Worm (Caenorhabditis elegans) whole organism, young adult: Measurements from ENCODE around the gene dot-1.3.

Experiments used
- B0035.1 ChIP-seq: sonication (generic microtip); optimal IDR thresholded peaks from 2 replicates; lab custom pipeline; 2016; ENCODE audit warnings: missing genetic modification characterization, mild to moderate bottlenecking, missing compliant biosample characterization, missing genotype, missing genetic modification reagents
- D2030.7 ChIP-seq: fragments of 200-800 bp; sonication (Bioruptor generic); IDR thresholded peaks from 2 replicates; pipeline ENCODE4 v1.3.6; 2022; ENCODE audit warnings: missing genetic modification reagents, missing genetic modification characterization, missing compliant biosample characterization
- F39B2.1 ChIP-seq: fragments of 200-800 bp; sonication (Bioruptor generic); IDR thresholded peaks from 2 replicates; pipeline ENCODE4 v1.3.6; 2022; ENCODE audit warnings: missing genetic modification reagents, missing genetic modification characterization, missing compliant biosample characterization
- F49E8.2 ChIP-seq: sonication (generic microtip); optimal IDR thresholded peaks from 3 replicates; lab custom pipeline; 2017; ENCODE audit warnings: missing genetic modification characterization, mild to moderate bottlenecking, missing compliant biosample characterization, antibody characterized with exemption, moderate library complexity; ENCODE audit not compliant: insufficient read depth
- F55B11.4 ChIP-seq: sonication (generic microtip); optimal IDR thresholded peaks from 2 replicates; lab custom pipeline; 2016; ENCODE audit warnings: missing compliant biosample characterization, missing genetic modification characterization, borderline replicate concordance; ENCODE audit not compliant: insufficient read depth
- K12H6.12 ChIP-seq: fragments of 200-800 bp; sonication (Bioruptor generic); optimal IDR thresholded peaks from 2 replicates; lab custom pipeline; 2018; ENCODE audit warnings: mild to moderate bottlenecking, missing genetic modification characterization, missing compliant biosample characterization
- Y56A3A.18 ChIP-seq: fragments of 200-800 bp; sonication (Bioruptor generic); IDR thresholded peaks from 2 replicates; pipeline ENCODE4 v1.3.6; 2022; ENCODE audit warnings: missing genetic modification reagents, missing genetic modification characterization, missing compliant biosample characterization
- Y67H2A.10 ChIP-seq: fragments of 200-800 bp; sonication (Bioruptor generic); conservative IDR thresholded peaks from 2 replicates; pipeline ENCODE4 v1.3.6; 2022; ENCODE audit warnings: missing genetic modification reagents, missing genetic modification characterization, missing compliant biosample characterization
- Y79H2A.3 ChIP-seq: fragments of 200-800 bp; sonication (Bioruptor generic); conservative IDR thresholded peaks from 2 replicates; pipeline ENCODE4 v1.3.6; 2022; ENCODE audit warnings: missing genetic modification reagents, missing genetic modification characterization, missing compliant biosample characterization
- akir-1 ChIP-seq: fragments of 200-800 bp; sonication (Bioruptor generic); optimal IDR thresholded peaks from 2 replicates; lab custom pipeline; 2018; ENCODE audit warnings: mild to moderate bottlenecking, missing genetic modification characterization, moderate library complexity, missing compliant biosample characterization
- aptf-2 ChIP-seq: fragments of 200-800 bp; sonication (Bioruptor generic); conservative IDR thresholded peaks from 2 replicates; pipeline ENCODE4 v1.3.6; 2022; ENCODE audit warnings: missing genetic modification reagents, missing genetic modification characterization, missing compliant biosample characterization
- atf-7 ChIP-seq: sonication (generic microtip); optimal IDR thresholded peaks from 2 replicates; lab custom pipeline; 2017; ENCODE audit warnings: mild to moderate bottlenecking, missing genetic modification characterization, missing compliant biosample characterization
- attf-3 ChIP-seq: fragments of 200-800 bp; sonication (Bioruptor generic); conservative IDR thresholded peaks from 2 replicates; pipeline ENCODE4 v1.3.6; 2022; ENCODE audit warnings: missing genetic modification reagents, missing genetic modification characterization, missing compliant biosample characterization
- attf-5 ChIP-seq: fragments of 200-800 bp; sonication (Bioruptor generic); optimal IDR thresholded peaks from 2 replicates; lab custom pipeline; 2018; ENCODE audit warnings: mild to moderate bottlenecking, missing genetic modification characterization, missing compliant biosample characterization
- ceh-79 ChIP-seq: sonication (generic microtip); optimal IDR thresholded peaks from 2 replicates; lab custom pipeline; 2017; ENCODE audit warnings: mild to moderate bottlenecking, missing genetic modification characterization, missing compliant biosample characterization
- ceh-91 ChIP-seq: fragments of 200-800 bp; sonication (Bioruptor generic); IDR thresholded peaks from 2 replicates; pipeline ENCODE4 v1.3.6; 2022; ENCODE audit warnings: missing genetic modification reagents, missing genetic modification characterization, missing compliant biosample characterization
- dox-1 ChIP-seq: fragments of 200-800 bp; sonication (Bioruptor generic); IDR thresholded peaks from 2 replicates; pipeline ENCODE4 v1.3.6; 2022; ENCODE audit warnings: missing genetic modification reagents, missing genetic modification characterization, missing compliant biosample characterization
- dpff-1 ChIP-seq: sonication (generic microtip); optimal IDR thresholded peaks from 2 replicates; lab custom pipeline; 2017; ENCODE audit warnings: mild to moderate bottlenecking, missing genetic modification characterization, missing compliant biosample characterization
- dpl-1 ChIP-seq: fragments of 150-350 bp; optimal IDR thresholded peaks from 2 replicates; lab custom pipeline; 2014; ENCODE audit warnings: missing biosample characterization, missing genetic modification reagents, missing genetic modification characterization
- egl-18 ChIP-seq: fragments of 200-800 bp; sonication (Bioruptor generic); IDR thresholded peaks from 2 replicates; pipeline ENCODE4 v1.3.6; 2022; ENCODE audit warnings: missing genetic modification reagents, missing genetic modification characterization, missing compliant biosample characterization
- egl-44 ChIP-seq: fragments of 200-800 bp; sonication (Bioruptor generic); IDR thresholded peaks from 2 replicates; pipeline ENCODE4 v1.3.6; 2022; ENCODE audit warnings: missing genetic modification reagents, missing genetic modification characterization, missing compliant biosample characterization
- egrh-3 ChIP-seq: fragments of 200-800 bp; sonication (Bioruptor generic); IDR thresholded peaks from 2 replicates; pipeline ENCODE4 v1.3.6; 2022; ENCODE audit warnings: missing genetic modification reagents, missing genetic modification characterization, missing compliant biosample characterization
- ekl-4 ChIP-seq: fragments of 200-800 bp; sonication (Bioruptor generic); IDR thresholded peaks from 2 replicates; pipeline ENCODE4 v1.3.6; 2022; ENCODE audit warnings: missing genetic modification reagents, missing genetic modification characterization, missing compliant biosample characterization
- ets-4 ChIP-seq: fragments of 200-800 bp; sonication (Bioruptor generic); optimal IDR thresholded peaks from 2 replicates; lab custom pipeline; 2018; ENCODE audit warnings: mild to moderate bottlenecking, missing genetic modification characterization, missing compliant biosample characterization
- hlh-12 ChIP-seq: sonication (generic microtip); optimal IDR thresholded peaks from 2 replicates; lab custom pipeline; 2016; ENCODE audit warnings: missing genetic modification characterization, missing compliant biosample characterization
- hmg-1.2 ChIP-seq: fragments of 200-800 bp; sonication (Bioruptor generic); IDR thresholded peaks from 2 replicates; pipeline ENCODE4 v1.3.6; 2022; ENCODE audit warnings: missing genetic modification reagents, missing genetic modification characterization, missing compliant biosample characterization
- lag-1 ChIP-seq: fragments of 200-800 bp; sonication (Bioruptor generic); IDR thresholded peaks from 2 replicates; pipeline ENCODE4 v1.3.6; 2022; ENCODE audit warnings: missing genetic modification reagents, missing genetic modification characterization, missing compliant biosample characterization
- lin-26 ChIP-seq: fragments of 200-800 bp; sonication (Bioruptor generic); IDR thresholded peaks from 2 replicates; pipeline ENCODE4 v1.3.6; 2022; ENCODE audit warnings: missing genetic modification reagents, missing genetic modification characterization, missing compliant biosample characterization
- lsl-1 ChIP-seq: fragments of 200-800 bp; sonication (Bioruptor generic); optimal IDR thresholded peaks from 2 replicates; lab custom pipeline; 2018; ENCODE audit warnings: mild to moderate bottlenecking, missing genetic modification characterization, moderate library complexity, missing compliant biosample characterization
- madf-6 ChIP-seq: fragments of 200-800 bp; sonication (Bioruptor generic); IDR thresholded peaks from 2 replicates; pipeline ENCODE4 v1.3.6; 2022; ENCODE audit warnings: missing genetic modification reagents, missing genetic modification characterization, missing compliant biosample characterization
- mcd-1 ChIP-seq: fragments of 200-800 bp; sonication (Bioruptor generic); IDR thresholded peaks from 2 replicates; pipeline ENCODE4 v1.3.6; 2022; ENCODE audit warnings: missing genetic modification reagents, missing genetic modification characterization, missing compliant biosample characterization
- mel-28 ChIP-seq: sonication (generic microtip); optimal IDR thresholded peaks from 2 replicates; lab custom pipeline; 2016; ENCODE audit warnings: borderline replicate concordance, mild to moderate bottlenecking, missing genetic modification characterization, missing compliant biosample characterization
- nfya-1 ChIP-seq: sonication (generic microtip); optimal IDR thresholded peaks from 2 replicates; lab custom pipeline; 2017; ENCODE audit warnings: antibody characterized with exemption, missing compliant biosample characterization, missing genetic modification characterization, borderline replicate concordance; ENCODE audit not compliant: insufficient read depth
- nfyb-1 ChIP-seq: fragments of 200-800 bp; sonication (Bioruptor generic); IDR thresholded peaks from 2 replicates; pipeline ENCODE4 v1.3.6; 2022; ENCODE audit warnings: missing genetic modification reagents, missing genetic modification characterization, missing compliant biosample characterization
- nhr-80 ChIP-seq: sonication (generic microtip); optimal IDR thresholded peaks from 2 replicates; lab custom pipeline; 2016; ENCODE audit warnings: missing genetic modification characterization, missing compliant biosample characterization
- pha-4 ChIP-seq: fragments of 150-350 bp; sonication (generic microtip); optimal IDR thresholded peaks from 2 replicates; lab custom pipeline; 2014; ENCODE audit warnings: missing biosample characterization, missing genetic modification reagents, missing genetic modification characterization
- rcor-1 ChIP-seq: fragments of 200-800 bp; sonication (Bioruptor generic); IDR thresholded peaks from 2 replicates; pipeline ENCODE4 v1.3.6; 2022; ENCODE audit warnings: missing genetic modification reagents, missing genetic modification characterization, missing compliant biosample characterization
- sdz-38 ChIP-seq: sonication (generic microtip); optimal IDR thresholded peaks from 2 replicates; lab custom pipeline; 2016; ENCODE audit warnings: missing genotype, missing genetic modification characterization, missing compliant biosample characterization
- snpc-1.3 ChIP-seq: sonication (generic microtip); optimal IDR thresholded peaks from 2 replicates; lab custom pipeline; 2017; ENCODE audit warnings: missing genetic modification characterization, mild to moderate bottlenecking, missing compliant biosample characterization, antibody characterized with exemption, moderate library complexity, missing genotype, missing genetic modification reagents; ENCODE audit not compliant: insufficient read depth
- somi-1 ChIP-seq: fragments of 200-800 bp; sonication (Bioruptor generic); optimal IDR thresholded peaks from 2 replicates; lab custom pipeline; 2018; ENCODE audit warnings: mild to moderate bottlenecking, missing genetic modification characterization, missing compliant biosample characterization
- tbp1 ChIP-seq: fragments of 200-800 bp; sonication (Bioruptor generic); optimal IDR thresholded peaks from 2 replicates; lab custom pipeline; 2018; ENCODE audit warnings: mild to moderate bottlenecking, missing genetic modification characterization, missing compliant biosample characterization
- tlf-1 ChIP-seq: fragments of 200-800 bp; sonication (Bioruptor generic); optimal IDR thresholded peaks from 2 replicates; lab custom pipeline; 2018; ENCODE audit warnings: mild to moderate bottlenecking, missing genetic modification characterization, missing compliant biosample characterization
- unc-62 ChIP-seq: fragments of 150-350 bp; optimal IDR thresholded peaks from 2 replicates; lab custom pipeline; 2014; ENCODE audit warnings: missing biosample characterization, missing genetic modification reagents, missing genetic modification characterization
- zim-3 ChIP-seq: sonication (generic microtip); optimal IDR thresholded peaks from 2 replicates; lab custom pipeline; 2017; ENCODE audit warnings: mild to moderate bottlenecking, missing genetic modification characterization, moderate library complexity, missing compliant biosample characterization
- ztf-22 ChIP-seq: fragments of 200-800 bp; sonication (Bioruptor generic); optimal IDR thresholded peaks from 2 replicates; lab custom pipeline; 2018; ENCODE audit warnings: mild to moderate bottlenecking, missing genetic modification characterization, moderate library complexity, missing compliant biosample characterization
- ztf-25 ChIP-seq: fragments of 200-800 bp; sonication (Bioruptor generic); IDR thresholded peaks from 2 replicates; pipeline ENCODE4 v1.3.6; 2022; ENCODE audit warnings: missing genetic modification reagents, missing genetic modification characterization, missing compliant biosample characterization
- ztf-26 ChIP-seq: sonication (generic microtip); optimal IDR thresholded peaks from 2 replicates; lab custom pipeline; 2017; ENCODE audit warnings: missing genetic modification characterization, missing compliant biosample characterization
- ztf-3 ChIP-seq: fragments of 200-800 bp; sonication (Bioruptor generic); optimal IDR thresholded peaks from 2 replicates; lab custom pipeline; 2018; ENCODE audit warnings: mild to moderate bottlenecking, missing genetic modification characterization, missing compliant biosample characterization
- ztf-6 ChIP-seq: fragments of 200-800 bp; sonication (Bioruptor generic); IDR thresholded peaks from 2 replicates; pipeline ENCODE4 v1.3.6; 2022; ENCODE audit warnings: missing genetic modification reagents, missing genetic modification characterization, missing compliant biosample characterization

Gene dot-1.3

DNA sequence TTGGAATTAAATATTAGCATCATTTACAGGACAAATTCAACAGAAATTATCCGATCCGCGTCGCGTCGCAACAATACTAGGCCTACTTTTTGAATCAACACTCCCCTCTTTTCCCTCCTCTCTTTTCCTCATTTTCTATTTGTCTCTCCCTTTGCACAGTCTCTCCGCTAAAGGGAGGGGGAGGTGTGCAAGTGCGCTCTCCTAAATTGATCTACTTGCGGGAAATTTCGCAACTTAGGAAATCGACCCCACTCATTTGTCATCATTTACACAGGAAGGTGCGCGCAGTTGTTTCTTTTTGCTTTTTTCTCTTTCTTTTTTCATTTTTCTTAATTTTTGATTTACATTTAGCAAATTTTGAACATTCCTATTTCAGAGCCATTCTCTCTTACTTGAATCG lies 19.7 kb downstream of the dot-1.3 start, which contains the start of gene C04B4.2:
C04B4.2 (plus strand) TSS at position 371 of the 400 bp plus-strand sequence.
- TF ChIP-seq Y56A3A.18 (no peak), attf-5 (GFP tag; lab: Kevin White, UChicago) (no peak), ekl-4 (GFP tag; lab: Robert Waterston, UW) (no peak), pha-4 (no peak), akir-1 (GFP tag; lab: Kevin White, UChicago) (no peak), tbp1 (GFP tag; lab: Kevin White, UChicago) (no peak), madf-6 (GFP tag; lab: Robert Waterston, UW) (peak; percentile 83), hlh-12 (tag; lab: Kevin White, UChicago) (no peak), ceh-79 (tag; lab: Kevin White, UChicago) (no peak), aptf-2 (GFP tag; lab: Robert Waterston, UW) (peak; percentile 49; the same call in 1 of the 2 replicates), Y67H2A.10 (GFP tag; lab: Robert Waterston, UW) (no peak), lag-1 (GFP tag; lab: Robert Waterston, UW) (no peak), B0035.1 (tag; lab: Kevin White, UChicago) (no peak), dox-1 (peak; percentile 5; the same call in 1 of the 2 replicates), ztf-3 (GFP tag; lab: Kevin White, UChicago) (no peak), dpff-1 (no peak), ets-4 (no peak), mcd-1 (GFP tag; lab: Robert Waterston, UW) (no peak; the same call in 1 of the 2 replicates), ztf-25 (GFP tag; lab: Robert Waterston, UW) (no peak), ceh-91 (GFP tag; lab: Robert Waterston, UW) (no peak), ztf-6 (GFP tag; lab: Robert Waterston, UW) (no peak), zim-3 (tag; lab: Kevin White, UChicago) (no peak), atf-7 (tag; lab: Kevin White, UChicago) (no peak), unc-62 (no peak), nfya-1 (tag; lab: Kevin White, UChicago) (no peak), K12H6.12 (no peak), F49E8.2 (no peak), dpl-1 (GFP tag; lab: Kevin White, UChicago) (peak; percentile 26), lsl-1 (GFP tag; lab: Kevin White, UChicago) (no peak), hmg-1.2 (GFP tag; lab: Robert Waterston, UW) (peak; percentile 43; the same call in 1 of the 2 replicates), somi-1 (GFP tag; lab: Kevin White, UChicago) (no peak), nfyb-1 (GFP tag; lab: Robert Waterston, UW) (no peak), mel-28 (no peak), lin-26 (GFP tag; lab: Robert Waterston, UW) (no peak), ztf-22 (no peak), egl-18 (GFP tag; lab: Robert Waterston, UW) (no peak), sdz-38 (no peak), rcor-1 (no peak), F39B2.1 (GFP tag; lab: Robert Waterston, UW) (no peak), nhr-80 (tag; lab: Kevin White, UChicago) (no peak), snpc-1.3 (tag; lab: Kevin White, UChicago) (no peak), Y79H2A.3 (GFP tag; lab: Robert Waterston, UW) (no peak), tlf-1 (GFP tag; lab: Kevin White, UChicago) (no peak), F55B11.4 (no peak), egrh-3 (GFP tag; lab: Robert Waterston, UW) (peak; percentile 54; the same call in 1 of the 2 replicates), D2030.7 (no peak), egl-44 (GFP tag; lab: Robert Waterston, UW) (no peak), attf-3 (GFP tag; lab: Robert Waterston, UW) (no peak), ztf-26 (tag; lab: Kevin White, UChicago) (no peak)
